Fruit fly (Drosophila melanogaster) whole organism, adult: Measurements from ENCODE around the gene Clc.

ENCODE experiments used
- CG11617 ChIP-seq: fragments of 200-800 bp; sonication (Bioruptor generic); optimal IDR thresholded peaks from 2 replicates; lab custom pipeline; 2017; ENCODE audit warnings: mild to moderate bottlenecking, missing biosample characterization, missing genetic modification reagents, missing genetic modification characterization
- CG12768 ChIP-seq: fragments of 200-800 bp; sonication (Bioruptor generic); optimal IDR thresholded peaks from 2 replicates; lab custom pipeline; 2017; ENCODE audit warnings: missing biosample characterization, missing genetic modification characterization, mild to moderate bottlenecking, moderate library complexity, missing genetic modification reagents
- CG14711 ChIP-seq: fragments of 200-800 bp; sonication (Bioruptor generic); optimal IDR thresholded peaks from 2 replicates; lab custom pipeline; 2018; ENCODE audit warnings: missing biosample characterization, mild to moderate bottlenecking, missing genetic modification characterization, moderate library complexity
- CG1620 ChIP-seq: fragments of 200-800 bp; sonication (Bioruptor generic); optimal IDR thresholded peaks from 2 replicates; lab custom pipeline; 2016; ENCODE audit warnings: missing biosample characterization, missing genetic modification characterization
- CG33017 ChIP-seq: fragments of 200-800 bp; sonication (Bioruptor generic); optimal IDR thresholded peaks from 2 replicates; lab custom pipeline; 2018; ENCODE audit warnings: missing biosample characterization, mild to moderate bottlenecking, missing genetic modification characterization, moderate library complexity
- CG5204 ChIP-seq: fragments of 200-800 bp; sonication (Bioruptor generic); optimal IDR thresholded peaks from 2 replicates; lab custom pipeline; 2016; ENCODE audit warnings: missing biosample characterization, missing genetic modification characterization
- CG7045 ChIP-seq: fragments of 200-800 bp; sonication (Bioruptor generic); optimal IDR thresholded peaks from 2 replicates; lab custom pipeline; 2017; ENCODE audit warnings: missing biosample characterization, mild to moderate bottlenecking, missing genetic modification characterization
- CG7101 ChIP-seq: fragments of 200-800 bp; sonication (Bioruptor generic); optimal IDR thresholded peaks from 2 replicates; lab custom pipeline; 2018; ENCODE audit warnings: missing biosample characterization, mild to moderate bottlenecking, missing genetic modification characterization, moderate library complexity
- Clk ChIP-seq: fragments of 200-800 bp; sonication (Bioruptor generic); optimal IDR thresholded peaks from 2 replicates; lab custom pipeline; 2017; ENCODE audit warnings: missing biosample characterization, missing genetic modification characterization
- Crg-1 ChIP-seq: fragments of 200-800 bp; sonication (Bioruptor generic); optimal IDR thresholded peaks from 2 replicates; lab custom pipeline; 2016; ENCODE audit warnings: missing biosample characterization, missing genetic modification characterization
- Hr96 ChIP-seq: fragments of 200-800 bp; sonication (Bioruptor generic); optimal IDR thresholded peaks from 2 replicates; lab custom pipeline; 2016; ENCODE audit warnings: missing biosample characterization, missing genetic modification characterization
- Mnt ChIP-seq: fragments of 200-800 bp; sonication (Bioruptor generic); optimal IDR thresholded peaks from 2 replicates; lab custom pipeline; 2016; ENCODE audit warnings: missing biosample characterization, mild to moderate bottlenecking, missing genetic modification characterization
- bab1 ChIP-seq: fragments of 200-800 bp; sonication (Bioruptor generic); optimal IDR thresholded peaks from 3 replicates; lab custom pipeline; 2019; ENCODE audit warnings: missing biosample characterization, mild to moderate bottlenecking, missing genetic modification characterization, moderate library complexity
- cic ChIP-seq: fragments of 200-800 bp; sonication (Bioruptor generic); optimal IDR thresholded peaks from 2 replicates; lab custom pipeline; 2017; ENCODE audit warnings: missing biosample characterization, mild to moderate bottlenecking, missing genetic modification characterization, moderate library complexity
- cnc ChIP-seq, 2 experiments: fragments of >200 bp; optimal IDR thresholded peaks; 2 replicates each; lab custom pipeline; 2017
- kay ChIP-seq: fragments of 200-800 bp; sonication (Bioruptor generic); peaks from one replicate; lab custom pipeline; 2016; ENCODE audit warnings: missing biosample characterization, missing genetic modification characterization, borderline replicate concordance
- ovo ChIP-seq: fragments of 200-800 bp; sonication (Bioruptor generic); optimal IDR thresholded peaks from 2 replicates; lab custom pipeline; 2016; ENCODE audit warnings: missing biosample characterization, missing genetic modification characterization
- pad ChIP-seq: fragments of 200-800 bp; sonication (Bioruptor generic); optimal IDR thresholded peaks from 3 replicates; lab custom pipeline; 2017; ENCODE audit warnings: missing biosample characterization, missing genetic modification characterization, mild to moderate bottlenecking, moderate library complexity, missing genetic modification reagents
- tj ChIP-seq: fragments of 200-800 bp; sonication (Bioruptor generic); optimal IDR thresholded peaks from 3 replicates; lab custom pipeline; 2017; ENCODE audit warnings: missing biosample characterization, mild to moderate bottlenecking, missing genetic modification characterization, moderate library complexity
- toe ChIP-seq: fragments of 200-800 bp; sonication (Bioruptor generic); optimal IDR thresholded peaks from 2 replicates; lab custom pipeline; 2016; ENCODE audit warnings: missing biosample characterization, missing genetic modification characterization

The Clc gene

DNA sequence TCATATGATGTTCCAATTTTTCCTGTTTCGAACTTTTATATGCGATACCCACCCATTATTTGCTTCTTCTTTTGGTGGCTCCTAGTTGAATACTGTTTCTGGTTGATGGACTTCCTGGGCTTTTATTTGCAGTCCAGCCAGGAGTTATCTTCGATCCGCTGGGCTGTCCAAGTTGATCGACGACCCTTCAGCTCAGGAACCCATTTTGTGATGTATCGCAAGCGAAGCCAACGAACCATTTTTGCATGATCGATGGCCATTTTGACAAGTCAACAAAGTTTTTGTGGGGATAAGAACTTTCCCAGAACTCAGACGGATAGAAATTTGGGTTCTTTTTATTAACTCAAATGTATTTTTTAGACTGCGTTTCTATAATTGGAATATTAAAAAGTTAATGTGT is 34.9 kb upstream of the Clc start, which contains the start of gene CG7290:
CG7290 (minus strand) TSS at position 101 of the 400 bp plus-strand sequence.
- TF ChIP-seq CG11617 (GFP tag; lab: Kevin White, UChicago) (no peak), Mnt (GFP tag; lab: Kevin White, UChicago) (no peak), toe (no peak), CG7101 (tag; lab: Kevin White, UChicago) (no peak), CG33017 (tag; lab: Kevin White, UChicago) (no peak), pad (GFP tag; lab: Kevin White, UChicago) (no peak), CG5204 (GFP tag; lab: Kevin White, UChicago) (no peak), bab1 (GFP tag; lab: Kevin White, UChicago) (no peak), cnc (optimal IDR thresholded peaks at IDR 0.05; lab: Kevin White, UChicago) (no peak), ovo (GFP tag; lab: Kevin White, UChicago) (no peak), tj (GFP tag; lab: Kevin White, UChicago) (no peak), Hr96 (no peak), CG12768 (no peak), CG7045 (GFP tag; lab: Kevin White, UChicago) (no peak), CG14711 (tag; lab: Kevin White, UChicago) (no peak)

DNA sequence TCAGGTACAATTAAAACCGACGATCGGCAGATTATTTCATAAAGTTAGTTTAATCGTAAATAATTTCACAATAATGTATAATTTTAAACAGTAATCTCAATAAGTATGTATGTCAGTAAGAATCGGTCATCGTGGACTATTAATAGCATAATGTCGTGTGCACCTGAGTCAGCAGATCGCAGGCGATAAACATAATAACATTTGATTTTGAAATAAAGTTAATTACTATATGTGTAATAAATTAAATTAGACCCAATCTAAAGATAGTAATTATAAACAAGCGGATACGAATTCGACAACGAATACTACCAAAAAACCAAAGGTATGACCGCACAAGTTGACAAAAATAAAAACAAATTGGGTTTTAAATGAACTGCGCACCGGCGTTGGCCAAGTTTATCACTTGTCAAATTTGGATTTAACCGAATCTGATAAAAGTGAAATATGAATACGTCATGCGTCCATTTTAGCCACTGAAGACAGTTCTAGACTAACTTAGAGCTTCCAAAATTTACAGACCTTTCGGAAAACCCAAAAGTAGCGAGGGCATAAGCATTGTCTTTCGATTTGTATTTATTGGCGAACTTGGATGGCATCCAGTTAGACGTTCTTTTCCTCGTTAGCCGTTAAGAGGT is 33.8 kb upstream of the Clc start, which contains the start of gene CG6996:
CG6996 (plus strand) TSS at position 585 of the 635 bp plus-strand sequence.
- TF ChIP-seq CG33017 (tag; lab: Kevin White, UChicago): no peak
- TF ChIP-seq kay (GFP tag; lab: Kevin White, UChicago): peak; percentile 57

DNA sequence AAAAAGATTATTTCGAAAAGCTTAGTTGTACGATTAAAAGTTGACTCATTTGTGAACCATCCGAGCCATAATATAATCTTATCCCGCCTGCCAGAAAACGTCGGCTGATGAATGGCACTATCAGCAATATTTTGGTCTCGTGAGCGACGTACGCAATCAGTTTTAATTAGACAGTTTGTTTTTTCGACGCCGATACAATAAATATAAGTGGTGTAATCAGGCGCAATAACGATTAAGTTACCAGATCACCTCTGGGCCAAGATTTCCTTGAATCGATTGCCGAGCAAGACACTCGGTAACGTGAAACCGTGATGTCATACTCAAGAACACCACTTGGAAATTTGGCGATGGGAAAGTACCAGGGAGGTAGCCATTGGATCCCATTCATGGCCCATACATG is 31.8 kb upstream of the Clc start:
- peak; percentile 32 for TF ChIP-seq cic
- TF ChIP-seq CG5204 (GFP tag; lab: Kevin White, UChicago): no peak

DNA sequence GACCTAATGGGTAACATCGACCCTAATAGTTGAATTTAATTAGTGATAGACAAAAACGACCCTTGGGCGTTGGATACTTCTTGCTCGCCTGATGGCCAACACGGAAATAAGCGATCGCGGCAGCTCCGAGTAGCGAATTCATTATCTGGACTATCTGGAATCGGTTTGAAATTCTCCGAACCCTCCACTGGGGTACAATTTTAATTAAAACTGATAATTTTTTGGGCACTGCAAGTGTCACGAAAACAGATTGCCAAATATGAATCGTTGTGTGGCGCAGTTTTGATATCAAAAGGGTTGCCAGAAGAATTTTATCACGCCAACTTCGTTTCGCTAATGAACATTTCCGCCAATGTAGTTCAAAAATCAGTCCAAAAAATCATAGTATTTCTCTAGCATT is 31.0 kb upstream of the Clc start:
- TF ChIP-seq CG33017 (tag; lab: Kevin White, UChicago) (no peak), pad (GFP tag; lab: Kevin White, UChicago) (no peak), toe (no peak)

DNA sequence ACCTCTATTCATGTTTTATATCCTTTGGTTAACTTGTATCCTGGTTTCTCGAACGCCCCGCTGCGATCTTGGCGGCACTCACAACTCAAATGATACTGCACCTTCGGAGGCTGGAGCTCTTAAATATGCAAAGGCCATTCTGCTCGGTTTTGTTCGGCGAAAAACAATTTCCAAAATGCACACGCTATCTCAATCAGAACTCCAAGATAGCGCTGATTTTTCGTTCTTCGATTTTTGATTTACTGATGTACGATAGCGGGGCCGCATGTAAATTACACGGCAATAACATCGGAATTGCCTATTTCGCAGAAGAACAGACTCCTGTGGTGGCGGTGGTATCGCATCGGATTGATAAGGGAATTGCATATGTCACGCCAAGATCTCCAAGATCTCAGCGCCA is 28.8 kb upstream of the Clc start, which contains the start of gene CG7017:
CG7017 (minus strand) TSS at position 101 of the 400 bp plus-strand sequence.
- TF ChIP-seq CG7045 (GFP tag; lab: Kevin White, UChicago) (no peak), CG14711 (tag; lab: Kevin White, UChicago) (no peak), Mnt (GFP tag; lab: Kevin White, UChicago) (no peak), CG1620 (GFP tag; lab: Kevin White, UChicago) (no peak), CG11617 (GFP tag; lab: Kevin White, UChicago) (no peak)

DNA sequence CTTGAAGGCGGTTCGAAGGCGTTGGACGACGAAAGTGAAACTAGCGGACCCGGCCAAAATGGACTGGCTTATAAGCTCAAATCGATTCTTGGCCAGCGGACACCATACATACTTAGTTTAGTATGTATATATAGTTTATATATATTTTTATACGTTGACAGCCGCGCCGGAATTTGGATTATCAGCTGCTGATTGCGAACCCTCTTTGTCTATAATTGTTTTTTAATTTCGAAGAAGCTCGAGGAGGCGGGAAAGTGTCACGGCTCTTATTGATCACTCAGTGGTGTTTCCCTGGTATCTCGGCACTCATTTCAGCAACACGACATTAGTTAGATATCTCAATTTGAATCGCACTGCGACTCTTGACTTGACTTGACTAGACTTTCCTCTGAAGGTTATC is 20.5 kb upstream of the Clc start, which contains the start of gene CG6933:
CG6933 (minus strand) TSS at position 47 of the 400 bp plus-strand sequence.
- TF ChIP-seq Mnt (GFP tag; lab: Kevin White, UChicago) (no peak), ovo (GFP tag; lab: Kevin White, UChicago) (no peak), pad (GFP tag; lab: Kevin White, UChicago) (no peak), CG11617 (GFP tag; lab: Kevin White, UChicago) (no peak), CG12768 (no peak), kay (GFP tag; lab: Kevin White, UChicago) (no peak), Crg-1 (GFP tag; lab: Kevin White, UChicago) (no peak)

DNA sequence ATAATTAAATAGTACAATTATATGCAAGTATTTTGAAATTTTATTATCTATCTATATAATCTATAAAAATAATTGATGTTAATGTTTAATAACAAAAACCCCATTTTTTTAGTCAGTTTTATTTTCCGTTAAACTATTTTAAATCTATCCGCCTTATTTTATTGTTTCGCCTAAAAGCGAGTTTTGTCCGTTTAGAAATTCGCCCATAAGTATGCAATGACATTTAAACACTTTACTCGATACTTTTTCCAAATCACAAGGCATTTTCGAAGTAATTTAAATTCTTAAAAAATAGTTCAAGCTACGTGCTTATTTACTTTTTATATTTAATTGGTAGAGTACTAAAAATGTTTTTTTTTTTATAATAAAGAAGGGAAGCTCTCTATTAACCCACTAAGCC is 19.9 kb upstream of the Clc start:
- TF ChIP-seq Crg-1 (GFP tag; lab: Kevin White, UChicago) (no peak), cnc (optimal IDR thresholded peaks at IDR 0.05; lab: Kevin White, UChicago) (no peak), CG7101 (tag; lab: Kevin White, UChicago) (no peak), CG7045 (GFP tag; lab: Kevin White, UChicago) (no peak), CG11617 (GFP tag; lab: Kevin White, UChicago) (no peak), pad (GFP tag; lab: Kevin White, UChicago) (no peak), CG33017 (tag; lab: Kevin White, UChicago) (no peak), tj (GFP tag; lab: Kevin White, UChicago) (no peak), CG14711 (tag; lab: Kevin White, UChicago) (no peak), cic (no peak), Hr96 (no peak), kay (GFP tag; lab: Kevin White, UChicago) (no peak), CG1620 (GFP tag; lab: Kevin White, UChicago) (no peak), toe (no peak), bab1 (GFP tag; lab: Kevin White, UChicago) (no peak), Clk (GFP tag; lab: Kevin White, UChicago) (no peak)
